Fruit fly (Drosophila melanogaster): Measurements from ENCODE around the gene AP-1mu.

Gene AP-1mu

DNA sequence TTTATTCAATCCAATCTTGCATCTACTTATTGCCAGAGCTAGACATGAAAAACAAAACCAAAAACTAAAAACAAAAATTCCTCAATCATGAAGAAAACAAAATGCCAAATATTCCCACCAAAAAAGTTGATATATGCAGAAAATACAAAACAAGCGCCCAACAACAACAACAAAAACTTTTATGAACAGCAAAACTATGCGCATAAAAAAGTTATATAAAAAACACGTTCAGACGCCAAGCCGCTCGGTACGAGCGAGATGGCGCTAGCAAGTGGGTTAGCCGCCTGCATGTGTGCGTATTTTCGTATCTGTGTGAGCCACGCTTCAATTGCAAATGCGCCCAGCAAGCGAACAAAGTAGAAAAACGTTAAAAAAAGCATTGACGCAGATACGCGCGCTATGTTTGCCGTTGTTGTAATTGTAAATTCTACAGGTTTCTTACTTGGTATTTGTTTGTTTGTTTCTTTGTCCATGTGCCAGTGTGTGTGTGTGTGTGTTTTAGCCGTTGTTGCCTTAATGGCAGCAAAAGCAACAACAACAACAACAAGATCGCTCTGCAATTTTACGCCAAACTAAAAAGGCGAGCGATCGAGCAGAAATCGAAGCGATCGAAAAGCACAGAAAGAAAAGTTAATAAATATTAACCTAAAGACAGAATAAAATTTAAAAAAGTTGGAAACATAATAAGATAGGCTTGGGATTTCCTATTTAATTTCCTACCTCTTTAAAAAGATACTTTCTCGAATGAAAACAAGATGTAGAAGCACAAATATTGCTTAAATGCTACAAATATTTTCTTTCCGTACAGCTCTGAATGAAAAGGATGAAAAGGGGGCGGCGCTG is 34.3 kb upstream of the AP-1mu start (continued):
- TF ChIP-seq CG11762 (GFP tag; optimal IDR thresholded peaks at IDR 0.05; ENCODE audit: insufficient read depth) (peak; percentile 42), salr (GFP tag; optimal IDR thresholded peaks at IDR 0.05) (peak; percentile 38 to 78), Met (GFP tag; optimal IDR thresholded peaks at IDR 0.05) (no peak), net (GFP tag; optimal IDR thresholded peaks at IDR 0.05) (peak; percentile 78), CG6808 (GFP tag; optimal IDR thresholded peaks at IDR 0.05) (peak; percentile 63), cyc (GFP tag; optimal IDR thresholded peaks at IDR 0.05) (no peak), vri (GFP tag; optimal IDR thresholded peaks at IDR 0.05) (no peak), CG3919 (GFP tag; optimal IDR thresholded peaks at IDR 0.05) (peak; percentile 78), OdsH (GFP tag; optimal IDR thresholded peaks at IDR 0.05) (peak; percentile 72), CG4318 (GFP tag; optimal IDR thresholded peaks at IDR 0.05) (no peak)

DNA sequence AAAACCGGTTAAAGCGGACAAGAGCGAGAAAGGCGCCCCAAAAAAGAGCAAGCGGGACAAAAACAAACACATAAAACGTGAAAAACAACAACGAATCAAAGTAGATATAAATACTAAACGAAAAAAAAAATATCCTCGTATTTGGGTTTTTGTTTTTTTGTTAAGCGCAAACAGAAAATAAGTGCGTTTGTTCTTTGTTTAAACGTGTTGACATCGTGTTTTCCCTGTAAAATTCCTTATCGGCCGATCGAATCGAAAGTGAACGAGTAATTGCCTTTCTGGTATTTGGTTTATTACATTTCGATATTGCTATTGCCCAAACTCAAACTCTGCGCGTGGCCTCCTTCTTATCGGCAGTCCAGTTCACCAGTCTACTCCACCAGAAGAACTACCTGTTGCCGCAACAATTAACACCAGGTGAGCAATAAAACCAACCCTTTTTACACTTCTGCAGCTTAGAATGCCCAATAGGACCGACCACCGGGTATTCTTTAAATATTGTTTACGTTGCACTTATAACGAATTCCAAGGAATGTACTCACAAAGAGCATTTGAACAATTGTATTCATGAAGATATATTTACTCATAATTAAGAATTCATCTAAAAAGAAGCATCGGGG is 32.6 kb upstream of the AP-1mu start:
- TF ChIP-seq CG8319 (GFP tag; optimal IDR thresholded peaks at IDR 0.05): no peak
- peak; percentile 17 for TF ChIP-seq fkh (GFP tag; optimal IDR thresholded peaks at IDR 0.05)
- TF ChIP-seq Hr4 (GFP tag; optimal IDR thresholded peaks at IDR 0.05): no peak
- peak; percentile 11 for TF ChIP-seq Blimp-1 (GFP tag; optimal IDR thresholded peaks at IDR 0.05)

dm6 chr3R:9590952-9591532 is 31.7 kb upstream of the AP-1mu start, which contains the start of the genes bocks and CG8312:
TSS of gene bocks (minus strand) at chr3R:9591002.
TSS of gene CG8312 (plus strand) at chr3R:9591309.
- TF ChIP-seq OdsH (GFP tag; optimal IDR thresholded peaks at IDR 0.05) (no peak), CG11294 (GFP tag; IDR thresholded peaks at IDR 0.05) (no peak), pdm3 (GFP tag; optimal IDR thresholded peaks at IDR 0.05) (peak; percentile 35), Sox14 (GFP tag; optimal IDR thresholded peaks at IDR 0.05) (peak; percentile 53), topi (GFP tag; optimal IDR thresholded peaks at IDR 0.05) (peak; percentile 44), CG8319 (GFP tag; optimal IDR thresholded peaks at IDR 0.05) (no peak), Hr39 (GFP tag; optimal IDR thresholded peaks at IDR 0.05) (peak; percentile 17), Met (GFP tag; optimal IDR thresholded peaks at IDR 0.05) (no peak), Sox102F (GFP tag; optimal IDR thresholded peaks at IDR 0.05) (no peak), CG3919 (GFP tag; optimal IDR thresholded peaks at IDR 0.05) (peak; percentile 27), CG6854 (GFP tag; optimal IDR thresholded peaks at IDR 0.05) (peak; percentile 50), net (GFP tag; optimal IDR thresholded peaks at IDR 0.05) (peak; percentile 10), Eip75B (GFP tag; optimal IDR thresholded peaks at IDR 0.05) (no peak), CG3032 (tag; optimal IDR thresholded peaks at IDR 0.05) (no peak), CG6276 (GFP tag; optimal IDR thresholded peaks at IDR 0.05) (no peak), fkh (GFP tag; optimal IDR thresholded peaks at IDR 0.05) (peak; percentile 66), CG4318 (GFP tag; optimal IDR thresholded peaks at IDR 0.05) (no peak), Ets96B (tag; optimal IDR thresholded peaks at IDR 0.05) (no peak), Gug (GFP tag; IDR thresholded peaks at IDR 0.05) (no peak), CG10669 (GFP tag; optimal IDR thresholded peaks at IDR 0.05) (no peak), cyc (GFP tag; optimal IDR thresholded peaks at IDR 0.05) (peak; percentile 12), CG11762 (GFP tag; optimal IDR thresholded peaks at IDR 0.05; ENCODE audit: insufficient read depth) (no peak), Blimp-1 (GFP tag; optimal IDR thresholded peaks at IDR 0.05) (no peak), svp (GFP tag) (no peak), CG6808 (GFP tag; optimal IDR thresholded peaks at IDR 0.05) (no peak), Hr38 (GFP tag; optimal IDR thresholded peaks at IDR 0.05) (no peak), vri (GFP tag; optimal IDR thresholded peaks at IDR 0.05) (peak; percentile 34), CG7368 (GFP tag; optimal IDR thresholded peaks at IDR 0.05) (no peak), CG10631 (GFP tag; optimal IDR thresholded peaks at IDR 0.05) (peak; percentile 24), CG15336 (GFP tag; IDR thresholded peaks at IDR 0.05) (no peak), esn (GFP tag; optimal IDR thresholded peaks at IDR 0.05) (peak; percentile 37), CG34406 (GFP tag; optimal IDR thresholded peaks at IDR 0.05) (no peak), salr (GFP tag; optimal IDR thresholded peaks at IDR 0.05) (no peak), Eip78C (GFP tag) (no peak), lz (GFP tag; optimal IDR thresholded peaks at IDR 0.05) (peak; percentile 30), CG8119 (GFP tag; IDR thresholded peaks at IDR 0.05) (no peak), Hr4 (GFP tag; optimal IDR thresholded peaks at IDR 0.05) (no peak), CG8632 (GFP tag; optimal IDR thresholded peaks at IDR 0.05) (no peak), CG16779 (tag; optimal IDR thresholded peaks at IDR 0.05) (no peak), dac (GFP tag; optimal IDR thresholded peaks at IDR 0.05) (no peak), ss (GFP tag; optimal IDR thresholded peaks at IDR 0.05) (peak in 1 of 2 experiments; percentile 14), CG1621 (tag; optimal IDR thresholded peaks at IDR 0.05) (no peak)
